Fruit fly (Drosophila melanogaster) whole organism, embryonic: ENCODE measurements around the gene CG17124.

Experiments
- ATbp ChIP-seq: fragments of 200-800 bp; sonication (Bioruptor generic); optimal IDR thresholded peaks from 2 replicates; lab custom pipeline; 2017; ENCODE audit warnings: missing biosample characterization, mild to moderate bottlenecking, missing genetic modification characterization, missing genetic modification reagents
- Antp ChIP-seq: fragments of 200-800 bp; sonication (Bioruptor generic); optimal IDR thresholded peaks from 3 replicates; lab custom pipeline; 2016; ENCODE audit warnings: missing biosample characterization, missing genetic modification characterization
- Asciz ChIP-seq: fragments of 200-800 bp; sonication (Bioruptor generic); optimal IDR thresholded peaks from 2 replicates; lab custom pipeline; 2017; ENCODE audit warnings: missing biosample characterization, mild to moderate bottlenecking, missing genetic modification characterization, missing genetic modification reagents
- CG10366 ChIP-seq: fragments of 200-800 bp; sonication (Bioruptor generic); IDR thresholded peaks from 2 replicates; pipeline ENCODE4 v1.3.6; 2022; ENCODE audit warnings: missing biosample characterization, missing genetic modification characterization
- CG12236 ChIP-seq: fragments of 200-800 bp; sonication (Bioruptor generic); optimal IDR thresholded peaks from 2 replicates; lab custom pipeline; 2016; ENCODE audit warnings: missing biosample characterization, missing genetic modification characterization
- CG12744 ChIP-seq: fragments of 200-800 bp; sonication (Bioruptor generic); optimal IDR thresholded peaks from 2 replicates; lab custom pipeline; 2016; ENCODE audit warnings: missing biosample characterization, missing genetic modification characterization
- CG14965 ChIP-seq: fragments of 200-800 bp; sonication (Bioruptor generic); optimal IDR thresholded peaks from 2 replicates; lab custom pipeline; 2016; ENCODE audit warnings: missing biosample characterization, missing genetic modification characterization, borderline replicate concordance
- CG15073 ChIP-seq: fragments of 200-800 bp; sonication (Bioruptor generic); optimal IDR thresholded peaks from 2 replicates; lab custom pipeline; 2016; ENCODE audit warnings: missing biosample characterization, missing genetic modification characterization
- CG15269 ChIP-seq: fragments of 200-800 bp; sonication (Bioruptor generic); optimal IDR thresholded peaks from 2 replicates; lab custom pipeline; 2018; ENCODE audit warnings: missing biosample characterization, mild to moderate bottlenecking, missing genetic modification characterization, moderate library complexity
- CG16863 ChIP-seq: fragments of 200-800 bp; sonication (Bioruptor generic); optimal IDR thresholded peaks from 3 replicates; lab custom pipeline; 2016; ENCODE audit warnings: missing biosample characterization, missing genetic modification characterization
- CG18011 ChIP-seq: fragments of 200-800 bp; sonication (Bioruptor generic); optimal IDR thresholded peaks from 2 replicates; lab custom pipeline; 2017; ENCODE audit warnings: missing biosample characterization, missing genetic modification characterization, mild to moderate bottlenecking, moderate library complexity, missing genotype
- CG2116 ChIP-seq: fragments of 200-800 bp; sonication (Bioruptor generic); optimal IDR thresholded peaks from 3 replicates; lab custom pipeline; 2018; ENCODE audit warnings: missing biosample characterization, mild to moderate bottlenecking, missing genetic modification characterization
- CG2712 ChIP-seq: fragments of 200-800 bp; optimal IDR thresholded peaks from 3 replicates; lab custom pipeline; 2019; ENCODE audit warnings: missing biosample characterization, mild to moderate bottlenecking, missing genetic modification characterization, moderate library complexity
- CG3281 ChIP-seq: fragments of 200-800 bp; sonication (Bioruptor generic); optimal IDR thresholded peaks from 3 replicates; lab custom pipeline; 2017; ENCODE audit warnings: missing biosample characterization, mild to moderate bottlenecking, missing genetic modification characterization
- CG3407 ChIP-seq: fragments of 200-800 bp; sonication (Bioruptor generic); optimal IDR thresholded peaks from 2 replicates; lab custom pipeline; 2018; ENCODE audit warnings: missing biosample characterization, mild to moderate bottlenecking, missing genetic modification characterization
- CG34376 ChIP-seq: fragments of 200-800 bp; sonication (Bioruptor generic); optimal IDR thresholded peaks from 2 replicates; lab custom pipeline; 2018; ENCODE audit warnings: missing biosample characterization, mild to moderate bottlenecking, missing genetic modification characterization
- CG3726 ChIP-seq: fragments of 200-800 bp; sonication (Bioruptor generic); IDR thresholded peaks from 3 replicates; pipeline ENCODE4, ENCODE4 v1.3.6; 2022; ENCODE audit warnings: missing biosample characterization, missing genetic modification characterization
- CG43689 ChIP-seq: fragments of 200-800 bp; sonication (Bioruptor generic); IDR thresholded peaks from 2 replicates; pipeline ENCODE4 v1.3.6; 2022; ENCODE audit warnings: missing biosample characterization, missing genetic modification characterization
- CG4424 ChIP-seq: fragments of 200-800 bp; sonication (Bioruptor generic); optimal IDR thresholded peaks from 3 replicates; lab custom pipeline; 2016; ENCODE audit warnings: missing biosample characterization, missing genetic modification characterization
- CG4820 ChIP-seq: fragments of 200-800 bp; sonication (Bioruptor generic); optimal IDR thresholded peaks from 3 replicates; lab custom pipeline; 2016; ENCODE audit warnings: missing biosample characterization, missing genetic modification characterization
- CG6854 ChIP-seq: fragments of 200-800 bp; sonication (Bioruptor generic); optimal IDR thresholded peaks from 3 replicates; lab custom pipeline; 2017; ENCODE audit warnings: missing biosample characterization, mild to moderate bottlenecking, missing genetic modification characterization
- CG8359 ChIP-seq: fragments of 200-800 bp; sonication (Bioruptor generic); optimal IDR thresholded peaks from 2 replicates; lab custom pipeline; 2017; ENCODE audit warnings: missing biosample characterization, mild to moderate bottlenecking, missing genetic modification characterization, borderline replicate concordance
- Fer3 ChIP-seq: fragments of 200-800 bp; sonication (Bioruptor generic); optimal IDR thresholded peaks from 2 replicates; lab custom pipeline; 2018; ENCODE audit warnings: missing biosample characterization, mild to moderate bottlenecking, missing genetic modification characterization, moderate library complexity
- Gug ChIP-seq: fragments of 200-800 bp; sonication (Bioruptor generic); IDR thresholded peaks from 4 replicates; pipeline ENCODE4 v1.3.6; 2022; ENCODE audit warnings: missing biosample characterization, missing genetic modification characterization
- HHEX ChIP-seq: fragments of 200-800 bp; sonication (Bioruptor generic); optimal IDR thresholded peaks from 3 replicates; lab custom pipeline; 2017; ENCODE audit warnings: missing biosample characterization, mild to moderate bottlenecking, missing genetic modification characterization, missing genetic modification reagents
- Kr ChIP-seq: fragments of 200-800 bp; sonication (Bioruptor generic); optimal IDR thresholded peaks from 2 replicates; lab custom pipeline; 2017; ENCODE audit warnings: missing biosample characterization, mild to moderate bottlenecking, missing genetic modification characterization
- Max ChIP-seq: fragments of 200-800 bp; sonication (Bioruptor generic); optimal IDR thresholded peaks from 2 replicates; lab custom pipeline; 2016; ENCODE audit warnings: missing biosample characterization, mild to moderate bottlenecking, missing genetic modification characterization
- Med ChIP-seq: fragments of 200-800 bp; sonication (Bioruptor generic); peaks from one replicate; lab custom pipeline; 2016; ENCODE audit warnings: missing biosample characterization, missing genetic modification characterization, mild to moderate bottlenecking, inconsistent platforms, moderate library complexity
- Ravus ChIP-seq: fragments of 200-800 bp; sonication (Bioruptor generic); IDR thresholded peaks from 2 replicates; pipeline ENCODE4 v1.3.6; 2022; ENCODE audit warnings: missing biosample characterization, missing genetic modification characterization
- Sry-β ChIP-seq: fragments of 200-800 bp; sonication (Bioruptor generic); optimal IDR thresholded peaks from 2 replicates; lab custom pipeline; 2018; ENCODE audit warnings: missing biosample characterization, mild to moderate bottlenecking, missing genetic modification characterization, moderate library complexity
- Sry-δ ChIP-seq: fragments of 200-800 bp; sonication (Bioruptor generic); optimal IDR thresholded peaks from 2 replicates; lab custom pipeline; 2016; ENCODE audit warnings: missing biosample characterization, missing genetic modification characterization
- Stat92E ChIP-seq, 3 experiments: fragments of >200 bp in 2 of 3; fragments of 200-800 bp in 1 of 3; sonication (Bioruptor generic) in 1 of 3; optimal IDR thresholded peaks; 2 replicates each; lab custom pipeline; 2017 to 2019; ENCODE audit warnings: missing biosample characterization in 3 of 3, missing genetic modification characterization in 3 of 3, mild to moderate bottlenecking in 1 of 3, moderate library complexity in 1 of 3
- Trl ChIP-seq, 3 experiments: fragments of >200 bp in 2 of 3; fragments of 200-800 bp in 1 of 3; sonication (Bioruptor generic) in 1 of 3; optimal IDR thresholded peaks; 2 replicates in 1 of 3; 3 replicates in 2 of 3; lab custom pipeline; 2016 to 2017; ENCODE audit warnings: missing biosample characterization in 1 of 3, missing genetic modification characterization in 1 of 3
- aop ChIP-seq: fragments of 200-800 bp; sonication (Bioruptor generic); IDR thresholded peaks from 2 replicates; pipeline ENCODE4 v1.3.6; 2022; ENCODE audit warnings: missing biosample characterization, missing genetic modification characterization
- az2 ChIP-seq: fragments of 200-800 bp; sonication (Bioruptor generic); optimal IDR thresholded peaks from 3 replicates; lab custom pipeline; 2016; ENCODE audit warnings: missing biosample characterization, missing genetic modification characterization
- ewg ChIP-seq: fragments of 200-800 bp; sonication (Bioruptor generic); optimal IDR thresholded peaks from 3 replicates; lab custom pipeline; 2017; ENCODE audit warnings: mild to moderate bottlenecking, missing biosample characterization, missing genetic modification reagents, missing genetic modification characterization
- fru ChIP-seq: fragments of >200 bp; optimal IDR thresholded peaks from 2 replicates; lab custom pipeline; 2017
- grau ChIP-seq: fragments of 200-800 bp; optimal IDR thresholded peaks from 3 replicates; lab custom pipeline; 2019; ENCODE audit warnings: missing biosample characterization, mild to moderate bottlenecking, missing genetic modification characterization, moderate library complexity
- kah ChIP-seq: fragments of 200-800 bp; sonication (Bioruptor generic); optimal IDR thresholded peaks from 2 replicates; lab custom pipeline; 2018; ENCODE audit warnings: missing biosample characterization, mild to moderate bottlenecking, missing genetic modification characterization
- lilli ChIP-seq: fragments of 200-800 bp; sonication (Bioruptor generic); optimal IDR thresholded peaks from 3 replicates; lab custom pipeline; 2016; ENCODE audit warnings: missing biosample characterization, missing genetic modification characterization
- lov ChIP-seq, 2 experiments: fragments of 200-800 bp in 1 of 2; fragments of >200 bp in 1 of 2; sonication (Bioruptor generic) in 1 of 2; IDR thresholded peaks in 1 of 2; optimal IDR thresholded peaks in 1 of 2; 2 replicates in 1 of 2; 3 replicates in 1 of 2; pipeline versions ENCODE4 v1.3.6 to Lab custom; 2017 to 2022; ENCODE audit warnings: missing biosample characterization in 1 of 2, missing genetic modification characterization in 1 of 2
- peb ChIP-seq: fragments of 200-800 bp; sonication (Bioruptor generic); IDR thresholded peaks from 2 replicates; pipeline ENCODE4 v1.3.6; 2022; ENCODE audit warnings: missing biosample characterization, missing genetic modification characterization
- row ChIP-seq: fragments of 200-800 bp; sonication (Bioruptor generic); IDR thresholded peaks from 3 replicates; pipeline ENCODE4 v1.3.6; 2022; ENCODE audit warnings: missing biosample characterization, missing genetic modification characterization
- scrt ChIP-seq: fragments of 200-800 bp; sonication (Bioruptor generic); optimal IDR thresholded peaks from 2 replicates; lab custom pipeline; 2018; ENCODE audit warnings: missing biosample characterization, mild to moderate bottlenecking, missing genetic modification characterization, moderate library complexity
- sob ChIP-seq: fragments of 200-800 bp; sonication (Bioruptor generic); IDR thresholded peaks from 2 replicates; pipeline ENCODE4 v1.3.6; 2022; ENCODE audit warnings: missing biosample characterization, missing genetic modification characterization
- tap ChIP-seq: fragments of 200-800 bp; optimal IDR thresholded peaks from 3 replicates; lab custom pipeline; 2019; ENCODE audit warnings: missing biosample characterization, mild to moderate bottlenecking, missing genetic modification characterization, moderate library complexity
- vnd ChIP-seq: fragments of 200-800 bp; sonication (Bioruptor generic); IDR thresholded peaks from 3 replicates; pipeline ENCODE4 v1.3.6; 2022; ENCODE audit warnings: missing biosample characterization, missing genetic modification characterization; ENCODE audit not compliant: partially characterized antibody

Gene CG17124

dm6 chr2L:10751879-10752620 lies 4.1 kb downstream of the CG17124 start (continued):
- TF ChIP-seq CG10366 (GFP tag; lab: Robert Waterston, UW): peak; percentile 46; the same call in 1 of the 2 replicates
- TF ChIP-seq tap (tag; lab: Kevin White, UChicago): peak; percentile 62
- TF ChIP-seq CG6854 (GFP tag; lab: Kevin White, UChicago): peak; percentile 75
- peak; percentile 64 for TF ChIP-seq grau (tag; lab: Kevin White, UChicago)
- peak; percentile 90 for TF ChIP-seq CG8359
- TF ChIP-seq lilli: no peak
- TF ChIP-seq Trl (optimal IDR thresholded peaks at IDR 0.05; lab: Kevin White, UChicago): no peak
- peak; percentile 94 for TF ChIP-seq Trl (GFP tag; optimal IDR thresholded peaks at IDR 0.05; lab: Kevin White, UChicago)
- TF ChIP-seq sob (GFP tag; lab: Robert Waterston, UW): peak; percentile 86
- peak; percentile 96 for TF ChIP-seq Med
- TF ChIP-seq Asciz: peak; percentile 93
- TF ChIP-seq CG2712 (tag; lab: Kevin White, UChicago): peak; percentile 83
- peak; percentile 62 for TF ChIP-seq CG15073 (GFP tag; lab: Kevin White, UChicago)
- TF ChIP-seq scrt (GFP tag; lab: Kevin White, UChicago): peak; percentile 48
- TF ChIP-seq Kr (GFP tag; lab: Kevin White, UChicago): peak; percentile 97
- TF ChIP-seq Max (GFP tag; lab: Kevin White, UChicago): peak; percentile 81
- TF ChIP-seq CG18011: peak; percentile 35
- peak; percentile 72; the same call in 1 of the 3 replicates for TF ChIP-seq CG3726 (GFP tag; lab: Robert Waterston, UW)
- TF ChIP-seq CG3407 (GFP tag; lab: Kevin White, UChicago): peak; percentile 98
- no peak for TF ChIP-seq fru (lab: Kevin White, UChicago)
- TF ChIP-seq kah (GFP tag; lab: Kevin White, UChicago): peak; percentile 68
- peak in 1 of 3 experiments; percentile 31 for TF ChIP-seq Stat92E (GFP tag; optimal IDR thresholded peaks at IDR 0.05; lab: Kevin White, UChicago)
- peak; percentile 85 for TF ChIP-seq CG4424 (GFP tag; lab: Kevin White, UChicago)
- TF ChIP-seq vnd (GFP tag; lab: Robert Waterston, UW): no peak
- peak; percentile 93 for TF ChIP-seq HHEX (GFP tag; lab: Kevin White, UChicago)
- TF ChIP-seq aop (GFP tag; lab: Robert Waterston, UW): 0 out of 2 replicates have a peak, but pooled peaks have one; percentile 40
- peak; percentile 88 for TF ChIP-seq CG14965 (GFP tag; lab: Kevin White, UChicago)
- no peak; the same call in 2 of the 4 replicates for TF ChIP-seq Gug (GFP tag; lab: Robert Waterston, UW)
- peak; percentile 84 for TF ChIP-seq ewg
- TF ChIP-seq Ravus (GFP tag; lab: Robert Waterston, UW): no peak
- peak; percentile 74 for TF ChIP-seq Antp (GFP tag; lab: Kevin White, UChicago)
- TF ChIP-seq CG12236 (GFP tag; lab: Kevin White, UChicago): peak; percentile 96
- TF ChIP-seq CG34376 (GFP tag; lab: Kevin White, UChicago): peak; percentile 3
- peak; percentile 92 for TF ChIP-seq CG16863 (GFP tag; lab: Kevin White, UChicago)
- peak; percentile 56 for TF ChIP-seq Sry-δ
- TF ChIP-seq peb (GFP tag; lab: Robert Waterston, UW): peak; percentile 77
- TF ChIP-seq CG12744 (GFP tag; lab: Kevin White, UChicago): peak; percentile 84
- TF ChIP-seq CG4820: peak; percentile 82
- peak; percentile 98 for TF ChIP-seq ATbp (GFP tag; lab: Kevin White, UChicago)
- peak; percentile 75 for TF ChIP-seq CG15269 (tag; lab: Kevin White, UChicago)
- TF ChIP-seq CG3281 (GFP tag; lab: Kevin White, UChicago): peak; percentile 59
- peak; percentile 78 for TF ChIP-seq CG2116
- TF ChIP-seq lov (optimal IDR thresholded peaks at IDR 0.05; lab: Kevin White, UChicago): no peak
- TF ChIP-seq lov (GFP tag; IDR thresholded peaks at IDR 0.05; lab: Robert Waterston, UW): peak; percentile 96
- TF ChIP-seq Sry-β (GFP tag; lab: Kevin White, UChicago): peak; percentile 72
- 0 out of 2 replicates have a peak, but pooled peaks have one; percentile 36 for TF ChIP-seq CG43689 (GFP tag; lab: Robert Waterston, UW)
- peak; percentile 49 for TF ChIP-seq az2
- TF ChIP-seq Fer3 (tag; lab: Kevin White, UChicago): peak; percentile 80
- TF ChIP-seq row (GFP tag; lab: Robert Waterston, UW): peak; percentile 42; the same call in 1 of the 3 replicates
